Fruit fly (Drosophila melanogaster): ENCODE data around the gene Vha100-1.

The Vha100-1 gene

dm6 chr3R:29130902-29131621, at the start of gene Vha100-1, which contains the start of gene dgt6 (continued):
- TF ChIP-seq chinmo (GFP tag; IDR thresholded peaks at IDR 0.05; ENCODE audit: partially characterized antibody): no peak
- no peak for TF ChIP-seq CG9437 (GFP tag; optimal IDR thresholded peaks at IDR 0.05)
- no peak for TF ChIP-seq dmrt99B (tag; optimal IDR thresholded peaks at IDR 0.05)
- no peak for TF ChIP-seq CG12071 (GFP tag; optimal IDR thresholded peaks at IDR 0.05)
- peak; percentile 9 for TF ChIP-seq CG10979 (tag; optimal IDR thresholded peaks at IDR 0.05)
- no peak for TF ChIP-seq hbn (GFP tag; IDR thresholded peaks at IDR 0.05; ENCODE audit: partially characterized antibody)
- no peak for TF ChIP-seq CG4707 (GFP tag; optimal IDR thresholded peaks at IDR 0.05)
- no peak for TF ChIP-seq Dip2 (GFP tag; IDR thresholded peaks at IDR 0.05)
- peak; percentile 6 for TF ChIP-seq CG17186 (GFP tag; optimal IDR thresholded peaks at IDR 0.05)
- no peak for TF ChIP-seq CG9876 (GFP tag; optimal IDR thresholded peaks at IDR 0.05)
- TF ChIP-seq sna (GFP tag; IDR thresholded peaks at IDR 0.05; ENCODE audit: partially characterized antibody): no peak
- no peak for TF ChIP-seq CG7928 (GFP tag; optimal IDR thresholded peaks at IDR 0.05)
- TF ChIP-seq nmo (GFP tag; optimal IDR thresholded peaks at IDR 0.05): peak; percentile 65
- no peak for TF ChIP-seq ara (GFP tag; IDR thresholded peaks at IDR 0.05)
- peak; percentile 83 for TF ChIP-seq CG9797 (GFP tag; optimal IDR thresholded peaks at IDR 0.05)
- TF ChIP-seq lola (GFP tag; optimal IDR thresholded peaks at IDR 0.05): peak in 1 of 3 experiments; percentile 26
- no peak for TF ChIP-seq Dad (GFP tag; optimal IDR thresholded peaks at IDR 0.05)
- TF ChIP-seq Hr3 (GFP tag; optimal IDR thresholded peaks at IDR 0.05): no peak
- TF ChIP-seq gsb (GFP tag; IDR thresholded peaks at IDR 0.05): no peak
- TF ChIP-seq odd (GFP tag; optimal IDR thresholded peaks at IDR 0.05): no peak
- no peak for TF ChIP-seq scrt (GFP tag; optimal IDR thresholded peaks at IDR 0.05)
- TF ChIP-seq Oli (tag; optimal IDR thresholded peaks at IDR 0.05): no peak
- TF ChIP-seq H2.0 (GFP tag; IDR thresholded peaks at IDR 0.05): no peak
- no peak for TF ChIP-seq Hand (GFP tag; optimal IDR thresholded peaks at IDR 0.05)
- TF ChIP-seq Fer2 (tag; optimal IDR thresholded peaks at IDR 0.05): no peak
- no peak for TF ChIP-seq eve (GFP tag; optimal IDR thresholded peaks at IDR 0.05)
- TF ChIP-seq Fer3 (tag; optimal IDR thresholded peaks at IDR 0.05): peak; percentile 6
- TF ChIP-seq Mes4 (GFP tag; optimal IDR thresholded peaks at IDR 0.05): no peak
- no peak for TF ChIP-seq chif (GFP tag; optimal IDR thresholded peaks at IDR 0.05)
- TF ChIP-seq Hsf (GFP tag; optimal IDR thresholded peaks at IDR 0.05): no peak
- TF ChIP-seq CG14014 (GFP tag; IDR thresholded peaks at IDR 0.05): no peak
- peak; percentile 46 for TF ChIP-seq Sry-δ (GFP tag; optimal IDR thresholded peaks at IDR 0.05)
- TF ChIP-seq CG7786 (GFP tag; optimal IDR thresholded peaks at IDR 0.05): no peak
- no peak for TF ChIP-seq CG10147 (GFP tag; optimal IDR thresholded peaks at IDR 0.05)
- TF ChIP-seq CG14441 (GFP tag; IDR thresholded peaks at IDR 0.05): no peak
- peak; percentile 49 for TF ChIP-seq CG12659 (GFP tag; optimal IDR thresholded peaks at IDR 0.05)
- TF ChIP-seq exex (tag; optimal IDR thresholded peaks at IDR 0.05): peak; percentile 4
- no peak for TF ChIP-seq Ets65A (GFP tag)
- no peak for TF ChIP-seq BtbVII (GFP tag; optimal IDR thresholded peaks at IDR 0.05)
- no peak for TF ChIP-seq Side (GFP tag; optimal IDR thresholded peaks at IDR 0.05)
- TF ChIP-seq chn (GFP tag; optimal IDR thresholded peaks at IDR 0.05): no peak
- TF ChIP-seq eyg (GFP tag; optimal IDR thresholded peaks at IDR 0.05): no peak
- no peak for TF ChIP-seq CG4854 (GFP tag; optimal IDR thresholded peaks at IDR 0.05)
- TF ChIP-seq Dref (GFP tag; IDR thresholded peaks at IDR 0.05): peak; percentile 30; the same call in 1 of the 2 replicates
- TF ChIP-seq CG18764 (GFP tag; optimal IDR thresholded peaks at IDR 0.05): no peak
- no peak for TF ChIP-seq CG12236 (GFP tag; optimal IDR thresholded peaks at IDR 0.05)
- no peak for TF ChIP-seq Lim3 (GFP tag; IDR thresholded peaks at IDR 0.05)
- peak; percentile 85 for TF ChIP-seq phol (tag; optimal IDR thresholded peaks at IDR 0.05)
- TF ChIP-seq slbo (GFP tag; IDR thresholded peaks at IDR 0.05): no peak
- peak; percentile 14 for TF ChIP-seq Sry-β (GFP tag; optimal IDR thresholded peaks at IDR 0.05)
